Worm (Caenorhabditis elegans) whole organism, L1 larva: ENCODE data around the gene C46C2.7.

ENCODE experiments used
- C04F5.9 ChIP-seq: sonication (generic microtip); optimal IDR thresholded peaks from 2 replicates; lab custom pipeline; 2016; ENCODE audit warnings: missing genetic modification characterization, missing compliant biosample characterization
- C34B4.2 ChIP-seq: sonication (generic microtip); optimal IDR thresholded peaks from 2 replicates; lab custom pipeline; 2017; ENCODE audit warnings: mild to moderate bottlenecking, missing genetic modification characterization, missing compliant biosample characterization
- F16B12.6 ChIP-seq: fragments of 150-350 bp; optimal IDR thresholded peaks from 2 replicates; lab custom pipeline; 2014; ENCODE audit warnings: missing biosample characterization, missing genetic modification characterization
- aha-1 ChIP-seq: fragments of 150-350 bp; optimal IDR thresholded peaks from 2 replicates; lab custom pipeline; 2014; ENCODE audit warnings: missing biosample characterization, missing genetic modification characterization
- alr-1 ChIP-seq: fragments of 200-800 bp; sonication (Bioruptor generic); optimal IDR thresholded peaks from 2 replicates; lab custom pipeline; 2018; ENCODE audit warnings: borderline replicate concordance, mild to moderate bottlenecking, missing genetic modification characterization, missing compliant biosample characterization
- aly-2 ChIP-seq: fragments of 150-350 bp; optimal IDR thresholded peaks from 2 replicates; lab custom pipeline; 2014; ENCODE audit warnings: missing biosample characterization, missing genetic modification characterization
- ama-1 ChIP-seq: fragments of 150-350 bp; optimal IDR thresholded peaks from 2 replicates; lab custom pipeline; 2014
- blmp-1 ChIP-seq: fragments of 150-350 bp; optimal IDR thresholded peaks from 2 replicates; lab custom pipeline; 2014; ENCODE audit warnings: missing biosample characterization, missing genetic modification characterization
- ceh-8 ChIP-seq: fragments of 200-800 bp; sonication (Bioruptor generic); optimal IDR thresholded peaks from 2 replicates; lab custom pipeline; 2018; ENCODE audit warnings: mild to moderate bottlenecking, missing genetic modification characterization, moderate library complexity, missing compliant biosample characterization
- ceh-82 ChIP-seq, 3 experiments: fragments of 150-350 bp in 1 of 3; sonication (generic microtip) in 2 of 3; optimal IDR thresholded peaks; 2 replicates each; lab custom pipeline; 2014 to 2017; ENCODE audit warnings: missing biosample characterization in 3 of 3, missing genetic modification characterization in 3 of 3
- ceh-88 ChIP-seq: fragments of 200-800 bp; sonication (Bioruptor generic); IDR thresholded peaks from 2 replicates; pipeline ENCODE4 v1.3.6; 2022; ENCODE audit warnings: missing genetic modification characterization, missing compliant biosample characterization
- ces-1 ChIP-seq: fragments of 150-350 bp; optimal IDR thresholded peaks from 2 replicates; lab custom pipeline; 2014; ENCODE audit warnings: missing biosample characterization, missing genetic modification reagents, missing genetic modification characterization
- dsc-1 ChIP-seq: sonication (generic microtip); optimal IDR thresholded peaks from 2 replicates; lab custom pipeline; 2016; ENCODE audit warnings: mild to moderate bottlenecking, missing genetic modification characterization, missing compliant biosample characterization
- efl-3 ChIP-seq: fragments of 200-800 bp; sonication (Bioruptor generic); optimal IDR thresholded peaks from 2 replicates; lab custom pipeline; 2018; ENCODE audit warnings: mild to moderate bottlenecking, missing genetic modification characterization, missing compliant biosample characterization
- elt-2 ChIP-seq: sonication (generic microtip); optimal IDR thresholded peaks from 2 replicates; lab custom pipeline; 2016; ENCODE audit warnings: missing genetic modification characterization, mild to moderate bottlenecking, inconsistent platforms, missing compliant biosample characterization, missing genetic modification reagents
- ets-5 ChIP-seq: fragments of 200-800 bp; sonication (Bioruptor generic); IDR thresholded peaks from 2 replicates; pipeline ENCODE4 v1.3.6; 2022; ENCODE audit warnings: missing genetic modification characterization, missing compliant biosample characterization
- fkh-10 ChIP-seq: sonication (generic microtip); optimal IDR thresholded peaks from 2 replicates; lab custom pipeline; 2017; ENCODE audit warnings: missing biosample characterization, missing genetic modification reagents, missing genetic modification characterization
- fkh-8 ChIP-seq: sonication (generic microtip); optimal IDR thresholded peaks from 2 replicates; lab custom pipeline; 2016; ENCODE audit warnings: mild to moderate bottlenecking, missing genetic modification characterization, missing compliant biosample characterization
- grh-1 ChIP-seq: fragments of 200-800 bp; sonication (Bioruptor generic); IDR thresholded peaks from 2 replicates; pipeline ENCODE4 v1.3.6; 2022; ENCODE audit warnings: missing genetic modification reagents, missing genetic modification characterization, missing compliant biosample characterization
- hpl-2 ChIP-seq: fragments of 150-350 bp; optimal IDR thresholded peaks from 2 replicates; lab custom pipeline; 2014; ENCODE audit warnings: missing biosample characterization, missing genetic modification reagents, missing genetic modification characterization
- irx-1 ChIP-seq: sonication (generic microtip); optimal IDR thresholded peaks from 2 replicates; lab custom pipeline; 2016; ENCODE audit warnings: missing genetic modification characterization, missing compliant biosample characterization
- isw-1 ChIP-seq: fragments of 200-800 bp; sonication (Bioruptor generic); IDR thresholded peaks from 2 replicates; pipeline ENCODE4 v1.3.6; 2022; ENCODE audit warnings: missing genetic modification characterization, missing compliant biosample characterization
- jun-1 ChIP-seq: fragments of 150-350 bp; optimal IDR thresholded peaks from 2 replicates; lab custom pipeline; 2014; ENCODE audit warnings: missing biosample characterization, missing genetic modification reagents, missing genetic modification characterization
- lin-13 ChIP-seq: fragments of 150-350 bp; optimal IDR thresholded peaks from 2 replicates; lab custom pipeline; 2014; ENCODE audit warnings: missing biosample characterization, missing genetic modification reagents, missing genetic modification characterization
- lin-14 ChIP-seq: fragments of 200-800 bp; sonication (Bioruptor generic); optimal IDR thresholded peaks from 2 replicates; lab custom pipeline; 2018; ENCODE audit warnings: mild to moderate bottlenecking, missing genetic modification characterization, moderate library complexity, missing compliant biosample characterization
- lin-15B ChIP-seq: fragments of 150-350 bp; sonication (generic microtip); optimal IDR thresholded peaks from 3 replicates; lab custom pipeline; 2014; ENCODE audit warnings: missing biosample characterization, missing genetic modification characterization
- lsy-2 ChIP-seq, 2 experiments: fragments of 150-350 bp; optimal IDR thresholded peaks; 2 replicates each; lab custom pipeline; 2014; ENCODE audit warnings: missing biosample characterization in 2 of 2, missing genetic modification characterization in 2 of 2
- mef-2 ChIP-seq: fragments of 150-350 bp; optimal IDR thresholded peaks from 2 replicates; lab custom pipeline; 2014; ENCODE audit warnings: missing biosample characterization, missing genetic modification characterization
- mep-1 ChIP-seq: fragments of 150-350 bp; optimal IDR thresholded peaks from 2 replicates; lab custom pipeline; 2014; ENCODE audit warnings: missing biosample characterization, missing genetic modification characterization
- nhr-11 ChIP-seq: fragments of 150-350 bp; optimal IDR thresholded peaks from 2 replicates; lab custom pipeline; 2014; ENCODE audit warnings: missing biosample characterization, missing genetic modification characterization
- nhr-12 ChIP-seq: sonication (generic microtip); optimal IDR thresholded peaks from 2 replicates; lab custom pipeline; 2017; ENCODE audit warnings: missing biosample characterization, missing genetic modification characterization
- nhr-237 ChIP-seq: fragments of 150-350 bp; optimal IDR thresholded peaks from 2 replicates; lab custom pipeline; 2014; ENCODE audit warnings: missing biosample characterization, missing genetic modification characterization
- nhr-28 ChIP-seq: fragments of 150-350 bp; optimal IDR thresholded peaks from 2 replicates; lab custom pipeline; 2014; ENCODE audit warnings: missing biosample characterization, missing genetic modification characterization
- nhr-71 ChIP-seq: sonication (generic microtip); optimal IDR thresholded peaks from 2 replicates; lab custom pipeline; 2016; ENCODE audit warnings: mild to moderate bottlenecking, missing genetic modification characterization, moderate library complexity, missing compliant biosample characterization
- nhr-90 ChIP-seq: sonication (generic microtip); optimal IDR thresholded peaks from 2 replicates; lab custom pipeline; 2016; ENCODE audit warnings: mild to moderate bottlenecking, missing genetic modification characterization, missing compliant biosample characterization; ENCODE audit not compliant: poor library complexity
- pax-3 ChIP-seq: fragments of 200-800 bp; sonication (Bioruptor generic); optimal IDR thresholded peaks from 2 replicates; lab custom pipeline; 2018; ENCODE audit warnings: mild to moderate bottlenecking, missing genetic modification characterization, moderate library complexity, missing compliant biosample characterization
- rnt-1 ChIP-seq: sonication (generic microtip); optimal IDR thresholded peaks from 2 replicates; lab custom pipeline; 2016; ENCODE audit warnings: mild to moderate bottlenecking, missing genetic modification characterization, moderate library complexity, missing compliant biosample characterization
- sox-4 ChIP-seq: sonication (generic microtip); optimal IDR thresholded peaks from 2 replicates; lab custom pipeline; 2016; ENCODE audit warnings: missing genetic modification characterization, missing compliant biosample characterization
- sup-37 ChIP-seq: fragments of 200-800 bp; sonication (Bioruptor generic); optimal IDR thresholded peaks from 2 replicates; lab custom pipeline; 2018; ENCODE audit warnings: mild to moderate bottlenecking, missing genetic modification characterization, missing compliant biosample characterization
- swsn-7 ChIP-seq: sonication (generic microtip); optimal IDR thresholded peaks from 2 replicates; lab custom pipeline; 2016; ENCODE audit warnings: missing genetic modification characterization, missing compliant biosample characterization
- tbx-2 ChIP-seq: sonication (generic microtip); optimal IDR thresholded peaks from 2 replicates; lab custom pipeline; 2016; ENCODE audit warnings: missing genetic modification characterization, missing compliant biosample characterization
- tlp-1 ChIP-seq: fragments of 150-350 bp; optimal IDR thresholded peaks from 2 replicates; lab custom pipeline; 2014; ENCODE audit warnings: missing biosample characterization, missing genetic modification characterization
- unc-130 ChIP-seq: fragments of 150-350 bp; optimal IDR thresholded peaks from 2 replicates; lab custom pipeline; 2017; ENCODE audit warnings: missing biosample characterization, missing genetic modification characterization, inconsistent platforms
- unc-86 ChIP-seq: sonication (generic microtip); optimal IDR thresholded peaks from 2 replicates; lab custom pipeline; 2016; ENCODE audit warnings: missing genetic modification characterization, missing compliant biosample characterization
- unc-98 ChIP-seq: fragments of 200-800 bp; sonication (Bioruptor generic); IDR thresholded peaks from 2 replicates; pipeline ENCODE4 v1.3.6; 2022; ENCODE audit warnings: missing genetic modification characterization, missing compliant biosample characterization
- ztf-4 ChIP-seq: fragments of 150-350 bp; optimal IDR thresholded peaks from 2 replicates; lab custom pipeline; 2014; ENCODE audit warnings: missing biosample characterization, missing genetic modification characterization

C46C2.7 gene

ce11 chrIV:9146819-9147518, 47.7 kb upstream of the C46C2.7 start, which contains the start of the genes rpb-12 and aly-2 (continued):
- TF ChIP-seq ces-1 (GFP tag; lab: Kevin White, UChicago), result no peak
- TF ChIP-seq unc-98, result no peak
- TF ChIP-seq sup-37 (GFP tag; lab: Kevin White, UChicago), result no peak
- TF ChIP-seq sox-4 (tag; lab: Kevin White, UChicago), result no peak
- peak; percentile 13 for TF ChIP-seq unc-130
- TF ChIP-seq pax-3 (tag; lab: Kevin White, UChicago), result no peak
- TF ChIP-seq nhr-12 (tag; lab: Kevin White, UChicago), result no peak
- TF ChIP-seq nhr-71 (tag; lab: Kevin White, UChicago), result peak; percentile 76
- TF ChIP-seq tlp-1 (tag; lab: Kevin White, UChicago), result no peak
- TF ChIP-seq ztf-4 (tag; lab: Kevin White, UChicago), result no peak
- no peak for TF ChIP-seq hpl-2 (GFP tag; lab: Kevin White, UChicago)
- no peak for TF ChIP-seq irx-1 (tag; lab: Kevin White, UChicago)
- no peak for TF ChIP-seq nhr-28 (tag; lab: Kevin White, UChicago)
- TF ChIP-seq fkh-10, result no peak
- TF ChIP-seq C04F5.9, result no peak
- peak; percentile 39 for TF ChIP-seq F16B12.6 (tag; lab: Kevin White, UChicago)
- no peak for TF ChIP-seq ceh-88 (GFP tag; lab: Robert Waterston, UW)
- peak; percentile 78 for TF ChIP-seq rnt-1 (tag; lab: Kevin White, UChicago)
- peak; percentile 68 for TF ChIP-seq mep-1 (tag; lab: Kevin White, UChicago)
- TF ChIP-seq lin-15B (tag; lab: Kevin White, UChicago), result peak; percentile 75
- no peak for TF ChIP-seq nhr-11
- peak in 2 of 3 experiments; percentile 17 to 71 for TF ChIP-seq ceh-82 (tag; optimal IDR thresholded peaks at IDR 0.05; lab: Kevin White, UChicago)
- peak; percentile 62 to 76 for TF ChIP-seq lsy-2 (tag; optimal IDR thresholded peaks at IDR 0.05; lab: Kevin White, UChicago)
- TF ChIP-seq elt-2 (tag; lab: Kevin White, UChicago), result no peak
- TF ChIP-seq nhr-90, result peak; percentile 23
- no peak for TF ChIP-seq mef-2 (tag; lab: Kevin White, UChicago)
- TF ChIP-seq efl-3, result no peak
- TF ChIP-seq lin-13 (GFP tag; lab: Kevin White, UChicago), result peak; percentile 30
- TF ChIP-seq lin-14 (GFP tag; lab: Kevin White, UChicago), result peak; percentile 67
- no peak for TF ChIP-seq ceh-8 (GFP tag; lab: Kevin White, UChicago)
- TF ChIP-seq unc-86 (tag; lab: Kevin White, UChicago), result no peak
- peak; percentile 62 for TF ChIP-seq tbx-2
- peak; percentile 34 for TF ChIP-seq blmp-1 (tag; lab: Kevin White, UChicago)
- peak; percentile 3 for TF ChIP-seq dsc-1 (tag; lab: Kevin White, UChicago)
- peak; percentile 56 for TF ChIP-seq swsn-7 (tag; lab: Kevin White, UChicago)
- TF ChIP-seq isw-1 (GFP tag; lab: Robert Waterston, UW), result peak; percentile 22
- peak; percentile 59 for TF ChIP-seq aly-2 (tag; lab: Kevin White, UChicago)
- no peak for TF ChIP-seq aha-1 (tag; lab: Kevin White, UChicago)
- no peak for TF ChIP-seq alr-1 (tag; lab: Kevin White, UChicago)

- no peak for TF ChIP-seq jun-1 (tag; lab: Kevin White, UChicago)
- TF ChIP-seq alr-1 (tag; lab: Kevin White, UChicago), result no peak
- TF ChIP-seq F16B12.6 (tag; lab: Kevin White, UChicago), result no peak
- TF ChIP-seq nhr-237 (tag; lab: Kevin White, UChicago), result no peak
- no peak for TF ChIP-seq ets-5 (GFP tag; lab: Robert Waterston, UW)
- no peak for TF ChIP-seq grh-1 (GFP tag; lab: Robert Waterston, UW)
- no peak for TF ChIP-seq C34B4.2
- no peak for TF ChIP-seq rnt-1 (tag; lab: Kevin White, UChicago)
- TF ChIP-seq ama-1, result no peak
- no peak for TF ChIP-seq unc-86 (tag; lab: Kevin White, UChicago)
- no peak for TF ChIP-seq fkh-8 (tag; lab: Kevin White, UChicago)
These were observed 44.4 kb upstream of the C46C2.7 start, which contains the start of gene F23B2.7 for ce11 chrIV:9150175-9150574. F23B2.7 (plus strand) TSS chrIV:9150475.
